Fruit fly (Drosophila melanogaster): ENCODE results near the gene CG4119.
A peak's percentile ranks its signal among the peaks of the same experiment; 100 is the strongest.

The CG4119 gene

DNA sequence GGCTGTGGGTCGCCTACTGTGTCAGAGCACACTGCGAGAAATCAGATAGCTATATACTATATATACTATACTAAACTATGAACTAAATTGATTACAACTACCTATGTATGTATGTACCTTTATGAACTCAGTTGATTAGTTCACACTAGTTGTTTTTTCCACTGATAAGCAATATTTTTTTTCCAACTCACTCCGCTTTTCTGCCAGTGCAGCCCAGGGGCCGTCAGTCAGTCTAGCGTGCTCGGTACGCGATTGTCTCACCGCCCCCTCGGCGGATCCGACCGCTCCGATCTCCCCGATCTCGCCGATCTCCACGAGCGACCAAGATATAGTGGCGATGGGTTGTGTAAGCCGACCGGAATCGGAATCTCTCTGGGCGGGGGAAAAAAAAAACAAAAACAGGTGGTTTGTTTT is 40.1 kb downstream of the CG4119 start (continued):
- TF ChIP-seq pdm3 (GFP tag; optimal IDR thresholded peaks at IDR 0.05) (peak; percentile 46), Hr4 (GFP tag; optimal IDR thresholded peaks at IDR 0.05) (peak; percentile 81), Eip78C (GFP tag) (peak; percentile 88), CG10631 (GFP tag; optimal IDR thresholded peaks at IDR 0.05) (peak; percentile 61), svp (GFP tag) (peak; percentile 87), Eip75B (GFP tag; optimal IDR thresholded peaks at IDR 0.05) (peak; percentile 71), spab (GFP tag; optimal IDR thresholded peaks at IDR 0.05) (peak; percentile 70), CG9139 (GFP tag; optimal IDR thresholded peaks at IDR 0.05) (peak; percentile 71), Ets21C (GFP tag; optimal IDR thresholded peaks at IDR 0.05) (no peak), Hr38 (GFP tag; optimal IDR thresholded peaks at IDR 0.05) (no peak), CG6808 (GFP tag; optimal IDR thresholded peaks at IDR 0.05) (peak; percentile 74), CG7368 (GFP tag; optimal IDR thresholded peaks at IDR 0.05) (peak; percentile 38), CG6163 (GFP tag; IDR thresholded peaks at IDR 0.05) (peak; percentile 94), CG3032 (tag; optimal IDR thresholded peaks at IDR 0.05) (peak; percentile 74), CG16779 (tag; optimal IDR thresholded peaks at IDR 0.05) (peak; percentile 81), Lpt (GFP tag; optimal IDR thresholded peaks at IDR 0.05) (peak; percentile 85), CG11762 (GFP tag; optimal IDR thresholded peaks at IDR 0.05; ENCODE audit: insufficient read depth) (peak; percentile 59), Sox14 (GFP tag; optimal IDR thresholded peaks at IDR 0.05) (peak; percentile 16), CG8119 (GFP tag; IDR thresholded peaks at IDR 0.05) (peak; percentile 86), CG6792 (GFP tag; optimal IDR thresholded peaks at IDR 0.05) (peak; percentile 49), CG10669 (GFP tag; optimal IDR thresholded peaks at IDR 0.05) (peak; percentile 76), CG8632 (GFP tag; optimal IDR thresholded peaks at IDR 0.05) (peak; percentile 25), eg (GFP tag; IDR thresholded peaks at IDR 0.05) (peak; percentile 95), dsx (GFP tag; optimal IDR thresholded peaks at IDR 0.05; ENCODE audit: poor library complexity, severe bottlenecking) (peak; percentile 73), ss (GFP tag; optimal IDR thresholded peaks at IDR 0.05) (peak; percentile 66 to 74), Smox (GFP tag; optimal IDR thresholded peaks at IDR 0.05) (no peak), CG31627 (GFP tag; optimal IDR thresholded peaks at IDR 0.05) (no peak), CG3919 (GFP tag; optimal IDR thresholded peaks at IDR 0.05) (peak; percentile 79), Eip93F (GFP tag; optimal IDR thresholded peaks at IDR 0.05) (no peak), acj6 (GFP tag; optimal IDR thresholded peaks at IDR 0.05) (peak; percentile 51), lz (GFP tag; optimal IDR thresholded peaks at IDR 0.05) (peak; percentile 29), CG32006 (GFP tag; optimal IDR thresholded peaks at IDR 0.05) (peak; percentile 83), CG4318 (GFP tag; optimal IDR thresholded peaks at IDR 0.05) (peak; percentile 66)

DNA sequence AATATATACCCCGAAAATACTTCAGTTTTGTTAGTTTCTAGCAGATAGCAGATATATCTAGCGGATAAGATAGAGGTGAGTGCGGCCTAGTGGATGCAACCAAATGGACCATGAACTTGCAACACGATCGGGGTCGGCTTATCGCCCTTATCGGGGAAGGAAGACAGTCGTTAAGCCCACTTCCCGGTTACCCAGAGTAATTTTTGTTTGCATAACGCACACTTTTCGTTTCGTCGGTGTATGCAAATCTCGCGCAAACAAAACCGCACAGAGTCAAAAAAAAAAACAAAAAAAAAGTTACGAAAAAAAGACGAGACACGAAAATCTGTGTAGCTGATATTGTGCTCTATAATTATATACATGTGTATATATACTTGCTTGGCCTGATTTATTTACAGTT is 47.1 kb downstream of the CG4119 start:
- TF ChIP-seq svp (GFP tag) (peak; percentile 65), CG7368 (GFP tag; optimal IDR thresholded peaks at IDR 0.05) (no peak), net (GFP tag; optimal IDR thresholded peaks at IDR 0.05) (no peak), esn (GFP tag; optimal IDR thresholded peaks at IDR 0.05) (no peak), Eip78C (GFP tag) (peak; percentile 13), CG6163 (GFP tag; IDR thresholded peaks at IDR 0.05) (peak; percentile 22; the same call in 1 of the 3 replicates), CG15336 (GFP tag; IDR thresholded peaks at IDR 0.05) (no peak)

DNA sequence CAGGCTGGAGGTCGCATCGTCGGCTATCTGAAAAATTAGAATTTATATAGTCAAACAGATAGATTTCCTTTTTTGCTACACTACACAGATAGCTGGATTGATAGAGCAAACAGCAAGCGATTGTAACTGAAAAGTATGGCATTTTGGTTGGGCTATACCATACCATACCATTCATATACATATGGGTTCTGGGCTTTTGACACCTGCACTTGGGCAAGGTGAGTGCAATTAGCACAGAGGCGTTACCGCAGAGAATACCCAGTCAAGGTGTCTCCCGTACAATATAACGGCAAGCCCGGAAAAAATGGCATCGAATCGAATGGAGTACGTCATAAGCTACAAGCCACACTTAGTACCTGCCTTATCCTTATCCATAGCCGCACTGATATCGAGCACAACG is 48.9 kb downstream of the CG4119 start:
- TF ChIP-seq Ets96B (tag; optimal IDR thresholded peaks at IDR 0.05) (no peak), net (GFP tag; optimal IDR thresholded peaks at IDR 0.05) (no peak), CG31627 (GFP tag; optimal IDR thresholded peaks at IDR 0.05) (no peak), CG6792 (GFP tag; optimal IDR thresholded peaks at IDR 0.05) (no peak), CG10631 (GFP tag; optimal IDR thresholded peaks at IDR 0.05) (no peak), ss (GFP tag; optimal IDR thresholded peaks at IDR 0.05) (no peak), vri (GFP tag; optimal IDR thresholded peaks at IDR 0.05) (no peak), CG6808 (GFP tag; optimal IDR thresholded peaks at IDR 0.05) (no peak), CG11294 (GFP tag; IDR thresholded peaks at IDR 0.05) (no peak), Smox (GFP tag; optimal IDR thresholded peaks at IDR 0.05) (no peak)
